Fruit fly (Drosophila melanogaster) whole organism, prepupa: ENCODE results near the gene Gr10a.

Experiments
- CG1621 ChIP-seq: fragments of 200-800 bp; sonication (Bioruptor generic); optimal IDR thresholded peaks from 3 replicates; lab custom pipeline; 2018; ENCODE audit warnings: missing biosample characterization, mild to moderate bottlenecking, missing genetic modification characterization
- CG6276 ChIP-seq: fragments of 200-800 bp; sonication (Bioruptor generic); optimal IDR thresholded peaks from 2 replicates; lab custom pipeline; 2017; ENCODE audit warnings: missing biosample characterization, mild to moderate bottlenecking, missing genetic modification characterization
- CG6854 ChIP-seq: fragments of 200-800 bp; sonication (Bioruptor generic); optimal IDR thresholded peaks from 2 replicates; lab custom pipeline; 2017; ENCODE audit warnings: missing biosample characterization, mild to moderate bottlenecking, missing genetic modification characterization
- Eip93F ChIP-seq: fragments of 200-800 bp; sonication (Bioruptor generic); optimal IDR thresholded peaks from 2 replicates; lab custom pipeline; 2016; ENCODE audit warnings: missing biosample characterization, mild to moderate bottlenecking, missing genetic modification characterization

- no peak for TF ChIP-seq CG6854
- TF ChIP-seq CG6276 (GFP tag; lab: Kevin White, UChicago), result peak; percentile 65
- no peak for TF ChIP-seq Eip93F (GFP tag; lab: Kevin White, UChicago)
- no peak for TF ChIP-seq CG1621 (tag; lab: Kevin White, UChicago)
These were observed 33.9 kb upstream of the Gr10a start for dm6 chrX:11451027-11451572.
